Worm (Caenorhabditis elegans) whole organism, L3 larva: Measurements from ENCODE around the gene R31.2.

Experiments used
- R02D3.7 ChIP-seq: fragments of 150-350 bp; optimal IDR thresholded peaks from 2 replicates; lab custom pipeline; 2014; ENCODE audit warnings: missing biosample characterization, missing genetic modification characterization
- ZK546.5 ChIP-seq: sonication (generic microtip); optimal IDR thresholded peaks from 2 replicates; lab custom pipeline; 2017; ENCODE audit warnings: missing biosample characterization, missing genetic modification characterization
- aly-2 ChIP-seq: fragments of 150-350 bp; optimal IDR thresholded peaks from 2 replicates; lab custom pipeline; 2014; ENCODE audit warnings: missing biosample characterization, missing genetic modification characterization
- ama-1 ChIP-seq: fragments of 150-350 bp; optimal IDR thresholded peaks from 2 replicates; lab custom pipeline; 2018
- ceh-28 ChIP-seq: fragments of 150-350 bp; optimal IDR thresholded peaks from 2 replicates; lab custom pipeline; 2014; ENCODE audit warnings: missing biosample characterization, missing genetic modification reagents, missing genetic modification characterization
- ceh-82 ChIP-seq: fragments of 150-350 bp; optimal IDR thresholded peaks from 2 replicates; lab custom pipeline; 2014; ENCODE audit warnings: missing biosample characterization, missing genetic modification characterization
- ceh-9 ChIP-seq: sonication (generic microtip); optimal IDR thresholded peaks from 2 replicates; lab custom pipeline; 2018; ENCODE audit warnings: missing biosample characterization, missing genetic modification characterization
- egl-27 ChIP-seq: sonication (generic microtip); optimal IDR thresholded peaks from 4 replicates; lab custom pipeline; 2017; ENCODE audit warnings: missing biosample characterization, missing genetic modification reagents, missing genetic modification characterization
- elt-2 ChIP-seq: sonication (generic microtip); optimal IDR thresholded peaks from 2 replicates; lab custom pipeline; 2016; ENCODE audit warnings: missing genetic modification reagents, mild to moderate bottlenecking, missing genetic modification characterization, missing compliant biosample characterization
- elt-3 ChIP-seq, 3 experiments: fragments of 150-350 bp in 1 of 3; sonication (generic microtip) in 2 of 3; optimal IDR thresholded peaks; 2 replicates in 2 of 3; 4 replicates in 1 of 3; lab custom pipeline; 2014 to 2017; ENCODE audit warnings: missing biosample characterization in 3 of 3, missing genetic modification characterization in 3 of 3
- eor-1 ChIP-seq, 2 experiments: fragments of 150-350 bp; optimal IDR thresholded peaks; 2 replicates each; lab custom pipeline; 2014 to 2018; ENCODE audit warnings: missing biosample characterization in 2 of 2, missing genetic modification characterization in 2 of 2
- fos-1 ChIP-seq: fragments of 150-350 bp; optimal IDR thresholded peaks from 2 replicates; lab custom pipeline; 2014; ENCODE audit warnings: missing biosample characterization, missing genetic modification characterization
- hmg-11 ChIP-seq: sonication (generic microtip); optimal IDR thresholded peaks from 2 replicates; lab custom pipeline; 2016; ENCODE audit warnings: missing genetic modification characterization, missing compliant biosample characterization
- jun-1 ChIP-seq: fragments of 150-350 bp; optimal IDR thresholded peaks from 2 replicates; lab custom pipeline; 2014; ENCODE audit warnings: missing biosample characterization, missing genetic modification reagents, missing genetic modification characterization
- lin-15B ChIP-seq: fragments of 150-350 bp; optimal IDR thresholded peaks from 2 replicates; lab custom pipeline; 2014; ENCODE audit warnings: missing biosample characterization, missing genetic modification characterization
- lin-39 ChIP-seq: fragments of 150-350 bp; optimal IDR thresholded peaks from 2 replicates; lab custom pipeline; 2018; ENCODE audit warnings: missing biosample characterization, missing genetic modification reagents, missing genetic modification characterization
- lsy-12 ChIP-seq: sonication (generic microtip); optimal IDR thresholded peaks from 2 replicates; lab custom pipeline; 2016; ENCODE audit warnings: mild to moderate bottlenecking, missing genetic modification characterization, missing compliant biosample characterization
- mdl-1 ChIP-seq: fragments of 150-350 bp; optimal IDR thresholded peaks from 2 replicates; lab custom pipeline; 2014; ENCODE audit warnings: missing biosample characterization, missing genetic modification characterization
- mml-1 ChIP-seq: fragments of 150-350 bp; sonication (generic microtip); optimal IDR thresholded peaks from 3 replicates; lab custom pipeline; 2014; ENCODE audit warnings: missing biosample characterization, missing genetic modification characterization
- nfya-1 ChIP-seq: sonication (generic microtip); optimal IDR thresholded peaks from 2 replicates; lab custom pipeline; 2017; ENCODE audit warnings: missing genetic modification characterization, mild to moderate bottlenecking, missing compliant biosample characterization, antibody characterized with exemption, moderate library complexity; ENCODE audit not compliant: insufficient read depth
- nhr-11 ChIP-seq: fragments of 150-350 bp; optimal IDR thresholded peaks from 2 replicates; lab custom pipeline; 2014; ENCODE audit warnings: missing biosample characterization, missing genetic modification characterization
- nhr-12 ChIP-seq: fragments of 150-350 bp; optimal IDR thresholded peaks from 2 replicates; lab custom pipeline; 2014; ENCODE audit warnings: missing biosample characterization, missing genetic modification characterization
- nhr-23 ChIP-seq: fragments of 150-350 bp; optimal IDR thresholded peaks from 2 replicates; lab custom pipeline; 2014; ENCODE audit warnings: missing biosample characterization, missing genetic modification reagents, missing genetic modification characterization
- nhr-25 ChIP-seq: sonication (generic microtip); optimal IDR thresholded peaks from 2 replicates; lab custom pipeline; 2017; ENCODE audit warnings: missing biosample characterization, missing genetic modification characterization
- nhr-43 ChIP-seq: sonication (generic microtip); optimal IDR thresholded peaks from 2 replicates; lab custom pipeline; 2016; ENCODE audit warnings: mild to moderate bottlenecking, missing genetic modification characterization, missing compliant biosample characterization; ENCODE audit not compliant: poor library complexity, severe bottlenecking
- nhr-67 ChIP-seq: fragments of 150-350 bp; optimal IDR thresholded peaks from 2 replicates; lab custom pipeline; 2014; ENCODE audit warnings: missing biosample characterization, missing genetic modification characterization
- nhr-76 ChIP-seq: fragments of 150-350 bp; sonication (generic microtip); optimal IDR thresholded peaks from 5 replicates; lab custom pipeline; 2014; ENCODE audit warnings: missing biosample characterization, missing genetic modification characterization
- nhr-77 ChIP-seq: fragments of 150-350 bp; optimal IDR thresholded peaks from 2 replicates; lab custom pipeline; 2014; ENCODE audit warnings: missing biosample characterization, missing genetic modification characterization
- pha-4 ChIP-seq: fragments of 150-350 bp; optimal IDR thresholded peaks from 2 replicates; lab custom pipeline; 2014; ENCODE audit warnings: missing biosample characterization, missing genetic modification reagents, missing genetic modification characterization
- pqm-1 ChIP-seq: fragments of 150-350 bp; optimal IDR thresholded peaks from 2 replicates; lab custom pipeline; 2017; ENCODE audit warnings: missing biosample characterization, missing genetic modification characterization, inconsistent platforms
- sea-2 ChIP-seq: fragments of 150-350 bp; sonication (generic microtip); optimal IDR thresholded peaks from 4 replicates; lab custom pipeline; 2014; ENCODE audit warnings: missing biosample characterization, missing genetic modification reagents, missing genetic modification characterization
- skn-1 ChIP-seq: fragments of 150-350 bp; optimal IDR thresholded peaks from 2 replicates; lab custom pipeline; 2014; ENCODE audit warnings: missing biosample characterization, missing genetic modification characterization
- snpc-4 ChIP-seq: fragments of 150-350 bp; optimal IDR thresholded peaks from 2 replicates; lab custom pipeline; 2014; ENCODE audit warnings: missing biosample characterization, missing genetic modification characterization
- tbx-2 ChIP-seq: sonication (generic microtip); optimal IDR thresholded peaks from 2 replicates; lab custom pipeline; 2016; ENCODE audit warnings: mild to moderate bottlenecking, missing genetic modification characterization, missing compliant biosample characterization
- unc-39 ChIP-seq: sonication (generic microtip); optimal IDR thresholded peaks from 4 replicates; lab custom pipeline; 2017; ENCODE audit warnings: missing biosample characterization, missing genetic modification characterization
- ztf-11 ChIP-seq: fragments of 150-350 bp; optimal IDR thresholded peaks from 2 replicates; lab custom pipeline; 2014; ENCODE audit warnings: missing biosample characterization, missing genetic modification characterization
- ztf-4 ChIP-seq: fragments of 150-350 bp; optimal IDR thresholded peaks from 2 replicates; lab custom pipeline; 2014; ENCODE audit warnings: missing biosample characterization, missing genetic modification characterization

Gene R31.2

ce11 chrV:11883215-11883614, 34.2 kb upstream of the R31.2 start:
- no peak for TF ChIP-seq nfya-1 (tag; lab: Kevin White, UChicago)
- no peak for TF ChIP-seq ztf-11 (tag; lab: Kevin White, UChicago)
- no peak for TF ChIP-seq skn-1 (tag; lab: Kevin White, UChicago)
- TF ChIP-seq elt-2: no peak
- no peak for TF ChIP-seq lsy-12
- TF ChIP-seq nhr-12 (tag; lab: Kevin White, UChicago): no peak
- TF ChIP-seq nhr-67: no peak
- TF ChIP-seq elt-3 (tag; optimal IDR thresholded peaks at IDR 0.05; lab: Kevin White, UChicago): no peak
- TF ChIP-seq ztf-4 (tag; lab: Kevin White, UChicago): no peak
- no peak for TF ChIP-seq lin-15B (tag; lab: Kevin White, UChicago)
- TF ChIP-seq fos-1 (tag; lab: Kevin White, UChicago): no peak
- TF ChIP-seq ZK546.5: no peak
- no peak for TF ChIP-seq ceh-9 (tag; lab: Kevin White, UChicago)
- TF ChIP-seq nhr-25 (tag; lab: Kevin White, UChicago): no peak
- no peak for TF ChIP-seq pqm-1 (tag; lab: Kevin White, UChicago)
- TF ChIP-seq tbx-2 (tag; lab: Kevin White, UChicago): no peak
- no peak for TF ChIP-seq hmg-11 (tag; lab: Kevin White, UChicago)
- no peak for TF ChIP-seq nhr-76 (tag; lab: Kevin White, UChicago)
- TF ChIP-seq, all 47 proteins: peak for 0

ce11 chrV:11885087-11885486, 32.3 kb upstream of the R31.2 start:
- TF ChIP-seq nhr-77 (tag; lab: Kevin White, UChicago) (no peak), ama-1 (lab: Kevin White, UChicago) (no peak), nhr-67 (no peak), eor-1 (tag; optimal IDR thresholded peaks at IDR 0.05; lab: Kevin White, UChicago) (no peak), elt-3 (tag; optimal IDR thresholded peaks at IDR 0.05; lab: Kevin White, UChicago) (no peak), pha-4 (tag; lab: Kevin White, UChicago) (peak; percentile 73), nhr-25 (tag; lab: Kevin White, UChicago) (no peak), aly-2 (tag; lab: Kevin White, UChicago) (no peak), ZK546.5 (no peak), R02D3.7 (tag; lab: Kevin White, UChicago) (no peak), mml-1 (tag; lab: Kevin White, UChicago) (no peak), elt-2 (peak; percentile 32), nhr-76 (tag; lab: Kevin White, UChicago) (no peak), jun-1 (peak; percentile 39), ceh-28 (tag; lab: Kevin White, UChicago) (no peak), sea-2 (GFP tag; lab: Kevin White, UChicago) (no peak), nhr-11 (tag; lab: Kevin White, UChicago) (no peak), snpc-4 (no peak), egl-27 (tag; lab: Kevin White, UChicago) (no peak), mdl-1 (tag; lab: Kevin White, UChicago) (no peak), pqm-1 (tag; lab: Kevin White, UChicago) (peak; percentile 94), fos-1 (tag; lab: Kevin White, UChicago) (no peak), nhr-12 (tag; lab: Kevin White, UChicago) (no peak)

ce11 chrV:11885939-11886338, 31.4 kb upstream of the R31.2 start:
- TF ChIP-seq nfya-1 (tag; lab: Kevin White, UChicago) (peak; percentile 27), pqm-1 (tag; lab: Kevin White, UChicago) (peak; percentile 91), elt-2 (peak; percentile 85), nhr-23 (tag; lab: Kevin White, UChicago) (peak; percentile 59), ama-1 (lab: Kevin White, UChicago) (peak; percentile 86), mdl-1 (tag; lab: Kevin White, UChicago) (peak; percentile 47), nhr-43 (tag; lab: Kevin White, UChicago) (peak; percentile 68), lin-15B (tag; lab: Kevin White, UChicago) (no peak), unc-39 (tag; lab: Kevin White, UChicago) (no peak), ceh-82 (tag; lab: Kevin White, UChicago) (no peak), lin-39 (tag; lab: Kevin White, UChicago) (peak; percentile 2), jun-1 (peak; percentile 93), pha-4 (tag; lab: Kevin White, UChicago) (peak; percentile 85)
